Worm (Caenorhabditis elegans) whole organism, L3 larva: ENCODE results near the gene nspb-2.

Source experiments
- ZK546.5 ChIP-seq: sonication (generic microtip); optimal IDR thresholded peaks from 2 replicates; lab custom pipeline; 2017; ENCODE audit warnings: missing biosample characterization, missing genetic modification characterization
- aly-2 ChIP-seq: fragments of 150-350 bp; optimal IDR thresholded peaks from 2 replicates; lab custom pipeline; 2014; ENCODE audit warnings: missing biosample characterization, missing genetic modification characterization
- ceh-16 ChIP-seq: sonication (generic microtip); optimal IDR thresholded peaks from 2 replicates; lab custom pipeline; 2017; ENCODE audit warnings: missing biosample characterization, missing genetic modification characterization
- ceh-82 ChIP-seq: fragments of 150-350 bp; optimal IDR thresholded peaks from 2 replicates; lab custom pipeline; 2014; ENCODE audit warnings: missing biosample characterization, missing genetic modification characterization
- ceh-9 ChIP-seq: sonication (generic microtip); optimal IDR thresholded peaks from 2 replicates; lab custom pipeline; 2018; ENCODE audit warnings: missing biosample characterization, missing genetic modification characterization
- daf-12 ChIP-seq: fragments of 150-350 bp; optimal IDR thresholded peaks from 2 replicates; lab custom pipeline; 2014; ENCODE audit warnings: missing biosample characterization, missing genetic modification reagents, missing genetic modification characterization
- egl-5 ChIP-seq: fragments of 150-350 bp; optimal IDR thresholded peaks from 2 replicates; lab custom pipeline; 2017; ENCODE audit warnings: missing biosample characterization, missing genetic modification reagents, missing genetic modification characterization, inconsistent platforms
- elt-1 ChIP-seq: fragments of 150-350 bp; optimal IDR thresholded peaks from 2 replicates; lab custom pipeline; 2014; ENCODE audit warnings: missing biosample characterization, missing genetic modification characterization
- elt-2 ChIP-seq: sonication (generic microtip); optimal IDR thresholded peaks from 2 replicates; lab custom pipeline; 2016; ENCODE audit warnings: missing genetic modification reagents, mild to moderate bottlenecking, missing genetic modification characterization, missing compliant biosample characterization
- eor-1 ChIP-seq, 2 experiments: fragments of 150-350 bp; optimal IDR thresholded peaks; 2 replicates each; lab custom pipeline; 2014 to 2018; ENCODE audit warnings: missing biosample characterization in 2 of 2, missing genetic modification characterization in 2 of 2
- fkh-10 ChIP-seq: sonication (generic microtip); optimal IDR thresholded peaks from 2 replicates; lab custom pipeline; 2017; ENCODE audit warnings: missing biosample characterization, missing genetic modification reagents, missing genetic modification characterization
- fkh-2 ChIP-seq: fragments of 150-350 bp; optimal IDR thresholded peaks from 2 replicates; lab custom pipeline; 2014; ENCODE audit warnings: missing biosample characterization, missing genetic modification reagents, missing genetic modification characterization
- fos-1 ChIP-seq: fragments of 150-350 bp; optimal IDR thresholded peaks from 2 replicates; lab custom pipeline; 2014; ENCODE audit warnings: missing biosample characterization, missing genetic modification characterization
- hmg-11 ChIP-seq: sonication (generic microtip); optimal IDR thresholded peaks from 2 replicates; lab custom pipeline; 2016; ENCODE audit warnings: missing genetic modification characterization, missing compliant biosample characterization
- jun-1 ChIP-seq: fragments of 150-350 bp; optimal IDR thresholded peaks from 2 replicates; lab custom pipeline; 2014; ENCODE audit warnings: missing biosample characterization, missing genetic modification reagents, missing genetic modification characterization
- lin-15B ChIP-seq: fragments of 150-350 bp; optimal IDR thresholded peaks from 2 replicates; lab custom pipeline; 2014; ENCODE audit warnings: missing biosample characterization, missing genetic modification characterization
- lin-39 ChIP-seq: fragments of 150-350 bp; optimal IDR thresholded peaks from 2 replicates; lab custom pipeline; 2018; ENCODE audit warnings: missing biosample characterization, missing genetic modification reagents, missing genetic modification characterization
- lsy-12 ChIP-seq: sonication (generic microtip); optimal IDR thresholded peaks from 2 replicates; lab custom pipeline; 2016; ENCODE audit warnings: mild to moderate bottlenecking, missing genetic modification characterization, missing compliant biosample characterization
- mml-1 ChIP-seq: fragments of 150-350 bp; sonication (generic microtip); optimal IDR thresholded peaks from 3 replicates; lab custom pipeline; 2014; ENCODE audit warnings: missing biosample characterization, missing genetic modification characterization
- nfya-1 ChIP-seq: sonication (generic microtip); optimal IDR thresholded peaks from 2 replicates; lab custom pipeline; 2017; ENCODE audit warnings: missing genetic modification characterization, mild to moderate bottlenecking, missing compliant biosample characterization, antibody characterized with exemption, moderate library complexity; ENCODE audit not compliant: insufficient read depth
- nhr-25 ChIP-seq: sonication (generic microtip); optimal IDR thresholded peaks from 2 replicates; lab custom pipeline; 2017; ENCODE audit warnings: missing biosample characterization, missing genetic modification characterization
- nhr-43 ChIP-seq: sonication (generic microtip); optimal IDR thresholded peaks from 2 replicates; lab custom pipeline; 2016; ENCODE audit warnings: mild to moderate bottlenecking, missing genetic modification characterization, missing compliant biosample characterization; ENCODE audit not compliant: poor library complexity, severe bottlenecking
- nhr-67 ChIP-seq: fragments of 150-350 bp; optimal IDR thresholded peaks from 2 replicates; lab custom pipeline; 2014; ENCODE audit warnings: missing biosample characterization, missing genetic modification characterization
- pha-4 ChIP-seq: fragments of 150-350 bp; optimal IDR thresholded peaks from 2 replicates; lab custom pipeline; 2014; ENCODE audit warnings: missing biosample characterization, missing genetic modification reagents, missing genetic modification characterization
- pqm-1 ChIP-seq: fragments of 150-350 bp; optimal IDR thresholded peaks from 2 replicates; lab custom pipeline; 2017; ENCODE audit warnings: missing biosample characterization, missing genetic modification characterization, inconsistent platforms
- snpc-4 ChIP-seq: fragments of 150-350 bp; optimal IDR thresholded peaks from 2 replicates; lab custom pipeline; 2014; ENCODE audit warnings: missing biosample characterization, missing genetic modification characterization
- tbx-2 ChIP-seq: sonication (generic microtip); optimal IDR thresholded peaks from 2 replicates; lab custom pipeline; 2016; ENCODE audit warnings: mild to moderate bottlenecking, missing genetic modification characterization, missing compliant biosample characterization
- unc-62 ChIP-seq: fragments of 150-350 bp; sonication (generic microtip); optimal IDR thresholded peaks from 4 replicates; lab custom pipeline; 2014; ENCODE audit warnings: missing biosample characterization, missing genetic modification reagents, missing genetic modification characterization
- zag-1 ChIP-seq: fragments of 150-350 bp; optimal IDR thresholded peaks from 2 replicates; lab custom pipeline; 2014; ENCODE audit warnings: missing biosample characterization, missing genetic modification characterization
- ztf-4 ChIP-seq: fragments of 150-350 bp; optimal IDR thresholded peaks from 2 replicates; lab custom pipeline; 2014; ENCODE audit warnings: missing biosample characterization, missing genetic modification characterization

The nspb-2 gene

ce11 chrIV:6556624-6557368, 34.7 kb upstream of the nspb-2 start, which contains the start of gene try-3 (continued):
- no peak for TF ChIP-seq ZK546.5 (tag; lab: Kevin White, UChicago)

- no peak for TF ChIP-seq nhr-25
- no peak for TF ChIP-seq elt-1 (tag; lab: Kevin White, UChicago)
- TF ChIP-seq zag-1 (tag; lab: Kevin White, UChicago): no peak
- TF ChIP-seq mml-1 (tag; lab: Kevin White, UChicago): no peak
- no peak for TF ChIP-seq ceh-82 (tag; lab: Kevin White, UChicago)
- no peak for TF ChIP-seq lsy-12 (tag; lab: Kevin White, UChicago)
- TF ChIP-seq fkh-10 (GFP tag; lab: Kevin White, UChicago): no peak
- TF ChIP-seq ZK546.5 (tag; lab: Kevin White, UChicago): no peak
- no peak for TF ChIP-seq nfya-1
- no peak for TF ChIP-seq tbx-2 (tag; lab: Kevin White, UChicago)
- no peak for TF ChIP-seq nhr-67 (tag; lab: Kevin White, UChicago)
- no peak for TF ChIP-seq eor-1 (tag; optimal IDR thresholded peaks at IDR 0.05; lab: Kevin White, UChicago)
- no peak for TF ChIP-seq fos-1 (tag; lab: Kevin White, UChicago)
- TF ChIP-seq ceh-9 (tag; lab: Kevin White, UChicago): no peak
- no peak for TF ChIP-seq pha-4
- no peak for TF ChIP-seq egl-5 (tag; lab: Kevin White, UChicago)
- no peak for TF ChIP-seq nhr-43 (tag; lab: Kevin White, UChicago)
- TF ChIP-seq elt-2 (tag; lab: Kevin White, UChicago): no peak
Measured at ce11 chrIV:6560434-6560833, 31.1 kb upstream of the nspb-2 start, which contains the start of gene best-9. TSS of gene best-9 (plus strand) at chrIV:6560734.

- TF ChIP-seq jun-1 (no peak), lin-15B (no peak), pha-4 (peak; percentile 38), unc-62 (no peak)
Measured at ce11 chrIV:6562039-6562438, 29.5 kb upstream of the nspb-2 start.

ce11 chrIV:6565605-6566004, 25.9 kb upstream of the nspb-2 start:
- TF ChIP-seq nhr-25: no peak
- TF ChIP-seq ceh-82 (tag; lab: Kevin White, UChicago): no peak
- peak; percentile 44 for TF ChIP-seq snpc-4
- no peak for TF ChIP-seq zag-1 (tag; lab: Kevin White, UChicago)

ce11 chrIV:6572238-6572637, 19.3 kb upstream of the nspb-2 start, which contains the start of gene bicd-1:
TSS of gene bicd-1 (minus strand) at chrIV:6572338.
- TF ChIP-seq fkh-2 (tag; lab: Kevin White, UChicago) (no peak), ceh-9 (tag; lab: Kevin White, UChicago) (no peak), ZK546.5 (tag; lab: Kevin White, UChicago) (no peak)

ce11 chrIV:6572655-6573054, 18.8 kb upstream of the nspb-2 start:
- peak; percentile 59 for TF ChIP-seq pha-4
- TF ChIP-seq ztf-4 (tag; lab: Kevin White, UChicago): no peak

DNA sequence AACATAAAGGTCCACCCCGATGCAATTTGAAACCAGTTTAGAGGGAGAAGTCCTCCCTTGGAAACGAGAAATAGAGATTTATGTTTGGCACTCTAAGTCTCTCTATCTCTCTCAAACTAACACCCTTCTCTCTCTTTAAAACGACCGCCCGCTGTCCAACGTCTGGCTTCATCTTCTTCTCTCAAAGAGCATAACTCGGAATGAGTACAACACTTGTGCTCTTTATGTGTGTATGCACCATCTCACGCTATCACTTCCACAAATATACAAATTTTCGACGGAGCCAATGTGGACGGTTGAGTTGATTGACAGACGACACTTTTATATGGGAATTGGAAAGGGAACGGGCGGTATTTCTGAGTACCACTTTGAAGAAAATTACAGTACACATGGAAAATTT, 17.2 kb upstream of the nspb-2 start:
- TF ChIP-seq ZK546.5 (tag; lab: Kevin White, UChicago) (no peak), lin-39 (tag; lab: Kevin White, UChicago) (peak; percentile 8), aly-2 (no peak), elt-2 (tag; lab: Kevin White, UChicago) (peak; percentile 44), mml-1 (tag; lab: Kevin White, UChicago) (no peak), nfya-1 (peak; percentile 0), pqm-1 (tag; lab: Kevin White, UChicago) (peak; percentile 38), ceh-16 (tag; lab: Kevin White, UChicago) (no peak), hmg-11 (tag; lab: Kevin White, UChicago) (peak; percentile 26), daf-12 (no peak)
